Fruit fly (Drosophila melanogaster): Measurements from ENCODE around the gene CG10208.
A peak's percentile ranks its signal among the peaks of the same experiment; 100 is the strongest.

DNA sequence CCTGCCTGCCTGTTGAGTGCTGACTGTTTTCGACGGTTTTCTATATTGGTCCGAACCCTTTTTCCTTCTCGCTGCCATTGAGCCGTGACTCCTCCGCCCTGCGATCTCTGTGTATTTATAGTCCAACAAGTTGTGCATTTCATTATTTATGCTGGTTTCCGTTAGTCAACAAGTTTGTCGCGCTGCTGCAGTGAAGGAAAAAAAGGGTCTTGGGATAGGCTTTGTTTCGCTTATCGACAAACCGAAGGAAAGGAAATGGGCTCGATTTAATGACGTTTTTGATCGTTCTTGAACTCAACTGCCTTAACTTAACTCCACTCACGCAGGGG is 13.7 kb upstream of the CG10208 start:
- TF ChIP-seq Hr4 (GFP tag; optimal IDR thresholded peaks at IDR 0.05) = no peak
- no peak for TF ChIP-seq CG10669 (GFP tag; optimal IDR thresholded peaks at IDR 0.05)
- no peak for TF ChIP-seq Eip93F (GFP tag; optimal IDR thresholded peaks at IDR 0.05)
- TF ChIP-seq Lpt (GFP tag; optimal IDR thresholded peaks at IDR 0.05) = no peak
- TF ChIP-seq Sox15 (GFP tag; optimal IDR thresholded peaks at IDR 0.05) = no peak
- TF ChIP-seq CG9139 (GFP tag; optimal IDR thresholded peaks at IDR 0.05) = peak; percentile 7
- no peak for TF ChIP-seq salr (GFP tag; optimal IDR thresholded peaks at IDR 0.05)
- TF ChIP-seq cyc (GFP tag; optimal IDR thresholded peaks at IDR 0.05) = no peak

Measured in whole organism, prepupa.